Fruit fly (Drosophila melanogaster) whole organism, embryonic: Measurements from ENCODE around the gene CG13131.

Source experiments
- B-H1 ChIP-seq: fragments of 200-800 bp; sonication (Bioruptor generic); IDR thresholded peaks from 3 replicates; pipeline ENCODE4 v1.3.6; 2022; ENCODE audit warnings: missing biosample characterization, missing genetic modification characterization
- Blimp-1 ChIP-seq: fragments of 200-800 bp; sonication (Bioruptor generic); optimal IDR thresholded peaks from 3 replicates; lab custom pipeline; 2018; ENCODE audit warnings: missing biosample characterization, missing genetic modification characterization, mild to moderate bottlenecking, moderate library complexity, missing genetic modification reagents
- CG10321 ChIP-seq: fragments of 200-800 bp; sonication (Bioruptor generic); IDR thresholded peaks from 2 replicates; pipeline ENCODE4 v1.3.6; 2022; ENCODE audit warnings: missing biosample characterization, missing genetic modification characterization
- CG11247 ChIP-seq: fragments of 200-800 bp; sonication (Bioruptor generic); IDR thresholded peaks from 2 replicates; pipeline ENCODE4 v1.3.6; 2022; ENCODE audit warnings: missing biosample characterization, missing genetic modification characterization
- CG11398 ChIP-seq: fragments of 200-800 bp; sonication (Bioruptor generic); optimal IDR thresholded peaks from 2 replicates; lab custom pipeline; 2016; ENCODE audit warnings: missing biosample characterization, missing genetic modification characterization
- CG12236 ChIP-seq: fragments of 200-800 bp; sonication (Bioruptor generic); optimal IDR thresholded peaks from 2 replicates; lab custom pipeline; 2016; ENCODE audit warnings: missing biosample characterization, missing genetic modification characterization
- CG12299 ChIP-seq: fragments of 200-800 bp; sonication (Bioruptor generic); optimal IDR thresholded peaks from 2 replicates; lab custom pipeline; 2018; ENCODE audit warnings: missing biosample characterization, mild to moderate bottlenecking, missing genetic modification characterization
- CG12391 ChIP-seq: fragments of 200-800 bp; sonication (Bioruptor generic); optimal IDR thresholded peaks from 3 replicates; lab custom pipeline; 2018; ENCODE audit warnings: missing biosample characterization, mild to moderate bottlenecking, missing genetic modification characterization, moderate library complexity
- CG14441 ChIP-seq: fragments of 200-800 bp; sonication (Bioruptor generic); IDR thresholded peaks from 2 replicates; pipeline ENCODE4 v1.3.6; 2022; ENCODE audit warnings: missing biosample characterization, missing genetic modification characterization
- CG15011 ChIP-seq: fragments of 200-800 bp; sonication (Bioruptor generic); optimal IDR thresholded peaks from 3 replicates; lab custom pipeline; 2018; ENCODE audit warnings: missing biosample characterization, mild to moderate bottlenecking, missing genetic modification characterization
- CG1602 ChIP-seq: fragments of 200-800 bp; sonication (Bioruptor generic); optimal IDR thresholded peaks from 3 replicates; lab custom pipeline; 2016; ENCODE audit warnings: missing biosample characterization, missing genetic modification characterization
- CG16813 ChIP-seq: fragments of 200-800 bp; sonication (Bioruptor generic); IDR thresholded peaks from 3 replicates; pipeline ENCODE4 v1.3.6; 2022; ENCODE audit warnings: missing biosample characterization, missing genetic modification characterization; ENCODE audit not compliant: partially characterized antibody
- CG18476 ChIP-seq: fragments of 200-800 bp; sonication (Bioruptor generic); optimal IDR thresholded peaks from 2 replicates; lab custom pipeline; 2016; ENCODE audit warnings: missing biosample characterization, mild to moderate bottlenecking, missing genetic modification characterization
- CG31441 ChIP-seq: fragments of 200-800 bp; sonication (Bioruptor generic); IDR thresholded peaks from 2 replicates; pipeline ENCODE4 v1.3.6; 2022; ENCODE audit warnings: missing biosample characterization, missing genetic modification characterization
- CG5245 ChIP-seq: fragments of 200-800 bp; sonication (Bioruptor generic); optimal IDR thresholded peaks from 3 replicates; lab custom pipeline; 2016; ENCODE audit warnings: missing biosample characterization, missing genetic modification characterization
- CG5953 ChIP-seq: fragments of 200-800 bp; sonication (Bioruptor generic); IDR thresholded peaks from 2 replicates; pipeline ENCODE4 v1.3.6; 2022; ENCODE audit warnings: missing biosample characterization, missing genetic modification characterization
- CG6813 ChIP-seq: fragments of 200-800 bp; sonication (Bioruptor generic); optimal IDR thresholded peaks from 2 replicates; lab custom pipeline; 2017; ENCODE audit warnings: missing biosample characterization, missing genetic modification characterization, mild to moderate bottlenecking, moderate library complexity, missing genetic modification reagents
- CG9817 ChIP-seq: fragments of 200-800 bp; sonication (Bioruptor generic); optimal IDR thresholded peaks from 2 replicates; lab custom pipeline; 2018; ENCODE audit warnings: missing biosample characterization, mild to moderate bottlenecking, missing genetic modification characterization, moderate library complexity
- CG9876 ChIP-seq: fragments of 200-800 bp; sonication (Bioruptor generic); optimal IDR thresholded peaks from 2 replicates; lab custom pipeline; 2016; ENCODE audit warnings: missing biosample characterization, missing genetic modification characterization
- CoRest ChIP-seq: fragments of 200-800 bp; sonication (Bioruptor generic); optimal IDR thresholded peaks from 3 replicates; lab custom pipeline; 2018; ENCODE audit warnings: missing biosample characterization, mild to moderate bottlenecking, missing genetic modification characterization, moderate library complexity
- D ChIP-seq, 2 experiments: fragments of 200-800 bp in 1 of 2; fragments of >200 bp in 1 of 2; sonication (Bioruptor generic) in 1 of 2; optimal IDR thresholded peaks; 2 replicates in 1 of 2; 3 replicates in 1 of 2; lab custom pipeline; 2017; ENCODE audit warnings: mild to moderate bottlenecking in 1 of 2, missing biosample characterization in 1 of 2, missing genetic modification characterization in 1 of 2, missing genetic modification reagents in 1 of 2
- Dad ChIP-seq: fragments of 200-800 bp; sonication (Bioruptor generic); optimal IDR thresholded peaks from 3 replicates; lab custom pipeline; 2016; ENCODE audit warnings: missing biosample characterization, missing genetic modification characterization
- E2f1 ChIP-seq: fragments of 200-800 bp; sonication (Bioruptor generic); IDR thresholded peaks from 2 replicates; pipeline ENCODE4 v1.3.6; 2022; ENCODE audit warnings: missing biosample characterization, missing genetic modification characterization
- E2f2 ChIP-seq: fragments of 200-800 bp; sonication (Bioruptor generic); IDR thresholded peaks from 2 replicates; pipeline ENCODE4 v1.3.6; 2022; ENCODE audit warnings: missing biosample characterization, missing genetic modification characterization
- Eip74EF ChIP-seq, 2 experiments: fragments of 200-800 bp in 1 of 2; fragments of >200 bp in 1 of 2; sonication (Bioruptor generic) in 1 of 2; optimal IDR thresholded peaks; 2 replicates each; lab custom pipeline; 2017 to 2019; ENCODE audit warnings: missing biosample characterization in 2 of 2, missing genetic modification characterization in 2 of 2, mild to moderate bottlenecking in 1 of 2, moderate library complexity in 1 of 2
- Gsc ChIP-seq: fragments of 200-800 bp; sonication (Bioruptor generic); IDR thresholded peaks from 2 replicates; pipeline ENCODE4 v1.3.6; 2022; ENCODE audit warnings: missing biosample characterization, missing genetic modification characterization
- HLH54F ChIP-seq: fragments of 200-800 bp; sonication (Bioruptor generic); optimal IDR thresholded peaks from 3 replicates; lab custom pipeline; 2016; ENCODE audit warnings: missing biosample characterization, missing genetic modification characterization
- Hmx ChIP-seq: fragments of 200-800 bp; sonication (Bioruptor generic); optimal IDR thresholded peaks from 2 replicates; lab custom pipeline; 2016; ENCODE audit warnings: missing biosample characterization, missing genetic modification characterization
- Hr39 ChIP-seq: fragments of >200 bp; optimal IDR thresholded peaks from 2 replicates; lab custom pipeline; 2017
- Jarid2 ChIP-seq: fragments of 200-800 bp; sonication (Bioruptor generic); optimal IDR thresholded peaks from 3 replicates; lab custom pipeline; 2017; ENCODE audit warnings: mild to moderate bottlenecking, missing biosample characterization, missing genetic modification reagents, missing genetic modification characterization
- Lpt ChIP-seq: fragments of >200 bp; optimal IDR thresholded peaks from 2 replicates; lab custom pipeline; 2018; ENCODE audit warnings: missing biosample characterization, missing genetic modification characterization
- NfI ChIP-seq: fragments of 200-800 bp; sonication (Bioruptor generic); optimal IDR thresholded peaks from 3 replicates; lab custom pipeline; 2018; ENCODE audit warnings: missing biosample characterization, mild to moderate bottlenecking, missing genetic modification characterization, moderate library complexity
- Six4 ChIP-seq: fragments of 200-800 bp; sonication (Bioruptor generic); optimal IDR thresholded peaks from 2 replicates; lab custom pipeline; 2016; ENCODE audit warnings: missing biosample characterization, missing genetic modification characterization
- Sox102F ChIP-seq: fragments of 200-800 bp; sonication (Bioruptor generic); optimal IDR thresholded peaks from 2 replicates; lab custom pipeline; 2018; ENCODE audit warnings: missing biosample characterization, mild to moderate bottlenecking, missing genetic modification characterization, moderate library complexity
- Sry-β ChIP-seq: fragments of 200-800 bp; sonication (Bioruptor generic); optimal IDR thresholded peaks from 2 replicates; lab custom pipeline; 2018; ENCODE audit warnings: missing biosample characterization, mild to moderate bottlenecking, missing genetic modification characterization, moderate library complexity
- ap ChIP-seq: fragments of 200-800 bp; sonication (Bioruptor generic); IDR thresholded peaks from 2 replicates; pipeline ENCODE4 v1.3.6; 2022; ENCODE audit warnings: missing biosample characterization, missing genetic modification characterization
- caup ChIP-seq: fragments of 200-800 bp; sonication (Bioruptor generic); optimal IDR thresholded peaks from 3 replicates; lab custom pipeline; 2017; ENCODE audit warnings: missing biosample characterization, mild to moderate bottlenecking, missing genetic modification characterization, moderate library complexity; ENCODE audit not compliant: severe bottlenecking
- ci ChIP-seq: fragments of 200-800 bp; sonication (Bioruptor generic); IDR thresholded peaks from 3 replicates; pipeline ENCODE4 v1.3.6; 2022; ENCODE audit warnings: missing biosample characterization, missing genetic modification characterization
- hb ChIP-seq: fragments of 200-800 bp; sonication (Bioruptor generic); IDR thresholded peaks from 3 replicates; pipeline ENCODE4 v1.3.6; 2022; ENCODE audit warnings: missing biosample characterization, missing genetic modification characterization; ENCODE audit not compliant: partially characterized antibody
- kni ChIP-seq: fragments of 200-800 bp; sonication (Bioruptor generic); optimal IDR thresholded peaks from 3 replicates; lab custom pipeline; 2017; ENCODE audit warnings: mild to moderate bottlenecking, missing biosample characterization, missing genetic modification reagents, missing genetic modification characterization
- p53 ChIP-seq: fragments of 200-800 bp; sonication (Bioruptor generic); optimal IDR thresholded peaks from 2 replicates; lab custom pipeline; 2016; ENCODE audit warnings: missing biosample characterization, missing genetic modification characterization
- sd ChIP-seq: fragments of 200-800 bp; sonication (Bioruptor generic); optimal IDR thresholded peaks from 3 replicates; lab custom pipeline; 2018; ENCODE audit warnings: missing biosample characterization, mild to moderate bottlenecking, missing genetic modification characterization, moderate library complexity
- slou ChIP-seq: fragments of 200-800 bp; sonication (Bioruptor generic); optimal IDR thresholded peaks from 3 replicates; lab custom pipeline; 2016; ENCODE audit warnings: missing biosample characterization, missing genetic modification characterization
- sna ChIP-seq: fragments of 200-800 bp; sonication (Bioruptor generic); IDR thresholded peaks from 2 replicates; pipeline ENCODE4 v1.3.6; 2022; ENCODE audit warnings: missing biosample characterization, missing genetic modification characterization; ENCODE audit not compliant: partially characterized antibody
- wdn ChIP-seq: fragments of 200-800 bp; sonication (Bioruptor generic); IDR thresholded peaks from 2 replicates; pipeline ENCODE4 v1.3.6; 2022; ENCODE audit warnings: missing biosample characterization, missing genetic modification characterization
- wek ChIP-seq: fragments of 200-800 bp; sonication (Bioruptor generic); optimal IDR thresholded peaks from 3 replicates; lab custom pipeline; 2018; ENCODE audit warnings: missing biosample characterization, mild to moderate bottlenecking, missing genetic modification characterization, moderate library complexity
- zen2 ChIP-seq: fragments of 200-800 bp; sonication (Bioruptor generic); IDR thresholded peaks from 3 replicates; pipeline ENCODE4 v1.3.6; 2022; ENCODE audit warnings: missing biosample characterization, missing genetic modification characterization; ENCODE audit not compliant: partially characterized antibody

Gene CG13131

DNA sequence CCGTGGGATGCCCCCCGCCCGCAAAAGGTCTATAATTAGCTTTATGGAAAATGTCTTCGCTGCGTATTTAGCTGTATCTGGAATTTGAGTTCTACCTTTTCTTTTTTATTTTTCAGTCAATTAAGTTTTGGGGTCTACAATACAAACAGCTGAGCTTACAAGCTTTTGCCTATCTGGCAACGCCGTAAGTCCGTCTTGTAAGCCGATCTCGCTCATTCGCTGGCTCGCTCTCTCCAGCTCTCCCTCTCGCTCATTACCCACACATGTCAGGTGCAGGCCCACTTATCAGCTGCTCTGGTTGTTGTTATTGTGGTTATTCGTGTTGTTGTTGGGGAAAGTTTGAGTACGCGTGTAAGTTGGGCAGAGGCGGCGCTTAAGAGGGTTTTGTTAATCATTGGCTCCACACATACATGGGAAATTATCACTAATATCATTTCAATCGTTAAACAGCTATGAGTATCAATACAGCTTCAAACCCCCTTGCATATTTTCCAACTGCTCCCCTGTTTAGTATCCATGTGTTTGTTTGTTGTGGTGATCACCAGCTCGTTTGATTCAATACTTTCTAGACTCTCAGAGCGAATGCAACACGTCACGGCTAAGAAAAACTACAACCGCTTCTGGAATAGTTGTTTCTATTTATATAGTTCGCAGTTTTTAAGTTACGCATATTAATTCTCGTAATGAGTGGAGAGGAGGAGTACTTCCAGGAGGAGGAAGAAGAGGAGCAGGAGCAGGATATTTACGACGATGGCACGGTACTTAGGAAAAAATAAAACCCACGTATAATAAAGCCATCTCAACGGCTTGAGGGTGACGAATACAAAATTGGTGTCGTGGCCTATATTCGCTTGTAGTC is 7.2 kb downstream of the CG13131 start (continued):
- TF ChIP-seq wek (GFP tag; lab: Kevin White, UChicago) (peak; percentile 89), CG9817 (tag; lab: Kevin White, UChicago) (peak; percentile 98), CG6813 (GFP tag; lab: Kevin White, UChicago) (peak; percentile 97), slou (GFP tag; lab: Kevin White, UChicago) (peak; percentile 94), Hmx (GFP tag; lab: Kevin White, UChicago) (peak; percentile 94), CG16813 (GFP tag; lab: Robert Waterston, UW) (no peak), Sox102F (GFP tag; lab: Kevin White, UChicago) (peak; percentile 96), Eip74EF (GFP tag; optimal IDR thresholded peaks at IDR 0.05; lab: Kevin White, UChicago) (no peak), ap (GFP tag; lab: Robert Waterston, UW) (peak; percentile 95), Jarid2 (GFP tag; lab: Kevin White, UChicago) (peak; percentile 82), NfI (GFP tag; lab: Kevin White, UChicago) (peak; percentile 97), CG5245 (GFP tag; lab: Kevin White, UChicago) (peak; percentile 95), CG15011 (peak; percentile 92), D (optimal IDR thresholded peaks at IDR 0.05; lab: Kevin White, UChicago) (no peak), D (GFP tag; optimal IDR thresholded peaks at IDR 0.05; lab: Kevin White, UChicago) (peak; percentile 92), sd (tag; lab: Kevin White, UChicago) (no peak), caup (GFP tag; lab: Kevin White, UChicago) (peak; percentile 97), CG10321 (GFP tag; lab: Robert Waterston, UW) (peak; percentile 79), kni (GFP tag; lab: Kevin White, UChicago) (peak; percentile 81), sna (GFP tag; lab: Robert Waterston, UW) (0 out of 2 replicates have a peak, but pooled peaks have one; percentile 18), Dad (GFP tag; lab: Kevin White, UChicago) (peak; percentile 97), CG12299 (tag; lab: Kevin White, UChicago) (peak; percentile 94), Gsc (peak; percentile 92; the same call in 1 of the 2 replicates), CG1602 (GFP tag; lab: Kevin White, UChicago) (peak; percentile 96), CG14441 (GFP tag; lab: Robert Waterston, UW) (peak; percentile 98), Lpt (GFP tag; lab: Kevin White, UChicago) (no peak), CG12236 (GFP tag; lab: Kevin White, UChicago) (peak; percentile 91), CG12391 (tag; lab: Kevin White, UChicago) (peak; percentile 96), p53 (GFP tag; lab: Kevin White, UChicago) (peak; percentile 96), hb (GFP tag; lab: Robert Waterston, UW) (no peak), wdn (GFP tag; lab: Robert Waterston, UW) (peak; percentile 98), Six4 (GFP tag; lab: Kevin White, UChicago) (peak; percentile 97), Sry-β (peak; percentile 44), CG11398 (peak; percentile 97), ci (GFP tag; lab: Robert Waterston, UW) (peak; percentile 99), CG11247 (GFP tag; lab: Robert Waterston, UW) (peak; percentile 96), E2f1 (GFP tag; lab: Robert Waterston, UW) (peak; percentile 97), B-H1 (GFP tag; lab: Robert Waterston, UW) (peak; percentile 96), zen2 (GFP tag; lab: Robert Waterston, UW) (0 out of 3 replicates have a peak, but pooled peaks have one; percentile 49), CG31441 (GFP tag; lab: Robert Waterston, UW) (peak; percentile 93; the same call in 1 of the 2 replicates), CG9876 (peak; percentile 98), Hr39 (lab: Kevin White, UChicago) (no peak), CoRest (tag; lab: Kevin White, UChicago) (peak; percentile 97), HLH54F (GFP tag; lab: Kevin White, UChicago) (peak; percentile 98), CG5953 (GFP tag; lab: Robert Waterston, UW) (peak; percentile 92), CG18476 (GFP tag; lab: Kevin White, UChicago) (peak; percentile 89), E2f2 (GFP tag; lab: Robert Waterston, UW) (peak; percentile 77), Blimp-1 (GFP tag; lab: Kevin White, UChicago) (peak; percentile 93)
